Worm (Caenorhabditis elegans): ENCODE results near the gene C01G12.16.

DNA sequence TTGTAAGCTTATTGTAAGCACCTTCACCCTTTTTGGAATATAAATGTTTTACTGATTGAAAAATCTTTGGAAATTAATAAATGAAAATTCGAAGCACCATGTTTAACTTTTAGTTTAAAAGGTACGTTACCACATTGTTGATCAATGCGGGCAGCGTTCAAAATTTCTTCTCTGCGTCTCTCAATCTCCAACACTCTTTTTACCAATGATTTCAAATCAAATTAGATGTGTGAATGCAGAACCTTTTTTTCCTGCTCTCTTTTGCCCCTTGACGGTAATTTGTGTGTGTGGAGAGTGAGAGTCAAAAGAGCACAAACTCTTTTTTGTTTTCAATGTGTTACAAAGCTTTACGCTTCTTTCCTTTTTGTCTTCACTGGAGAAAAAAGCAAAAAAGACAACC lies 37.1 kb upstream of the C01G12.16 start:
- TF ChIP-seq pha-4 (tag; optimal IDR thresholded peaks at IDR 0.05), result no peak
- no peak for TF ChIP-seq nhr-28 (tag; optimal IDR thresholded peaks at IDR 0.05)
- no peak for TF ChIP-seq snpc-4 (tag; optimal IDR thresholded peaks at IDR 0.05)
- no peak for TF ChIP-seq drap-1 (GFP tag; optimal IDR thresholded peaks at IDR 0.05)

All from whole organism, mixed stage, embryonic.